Worm (Caenorhabditis elegans) whole organism, L2 larva: ENCODE results near the gene F38B7.17.

Experiments used
- R02D3.7 ChIP-seq: fragments of 150-350 bp; optimal IDR thresholded peaks from 2 replicates; lab custom pipeline; 2014; ENCODE audit warnings: missing biosample characterization, missing genetic modification characterization
- ama-1 ChIP-seq: fragments of 150-350 bp; optimal IDR thresholded peaks from 2 replicates; lab custom pipeline; 2018; ENCODE audit warnings: inconsistent platforms
- ceh-82 ChIP-seq: fragments of 150-350 bp; optimal IDR thresholded peaks from 2 replicates; lab custom pipeline; 2014; ENCODE audit warnings: missing biosample characterization, missing genetic modification characterization
- egl-27 ChIP-seq: sonication (generic microtip); optimal IDR thresholded peaks from 3 replicates; lab custom pipeline; 2017; ENCODE audit warnings: missing biosample characterization, missing genetic modification reagents, missing genetic modification characterization
- lin-11 ChIP-seq: fragments of 150-350 bp; sonication (generic microtip); optimal IDR thresholded peaks from 2 replicates; lab custom pipeline; 2014; ENCODE audit warnings: missing biosample characterization, missing genetic modification characterization, inconsistent platforms, mixed read lengths
- lin-13 ChIP-seq: fragments of 150-350 bp; optimal IDR thresholded peaks from 2 replicates; lab custom pipeline; 2014; ENCODE audit warnings: missing biosample characterization, missing genetic modification reagents, missing genetic modification characterization
- lsy-2 ChIP-seq, 2 experiments: fragments of 150-350 bp in 1 of 2; sonication (generic microtip) in 1 of 2; optimal IDR thresholded peaks; 2 replicates each; lab custom pipeline; 2014 to 2017; ENCODE audit warnings: missing biosample characterization in 2 of 2, missing genetic modification characterization in 2 of 2
- nhr-237 ChIP-seq: fragments of 150-350 bp; optimal IDR thresholded peaks from 2 replicates; lab custom pipeline; 2014; ENCODE audit warnings: missing biosample characterization, missing genetic modification characterization
- nhr-77 ChIP-seq: fragments of 150-350 bp; optimal IDR thresholded peaks from 2 replicates; lab custom pipeline; 2014; ENCODE audit warnings: missing biosample characterization, missing genetic modification characterization
- unc-39 ChIP-seq: fragments of 150-350 bp; optimal IDR thresholded peaks from 2 replicates; lab custom pipeline; 2014; ENCODE audit warnings: missing biosample characterization, missing genetic modification characterization
- ztf-11 ChIP-seq: sonication (generic microtip); optimal IDR thresholded peaks from 2 replicates; lab custom pipeline; 2017; ENCODE audit warnings: missing biosample characterization, missing genetic modification characterization

ce11 chrV:11585122-11585521, 36.4 kb upstream of the F38B7.17 start:
- TF ChIP-seq R02D3.7 (tag; lab: Kevin White, UChicago) (no peak), lsy-2 (tag; optimal IDR thresholded peaks at IDR 0.05; lab: Kevin White, UChicago) (no peak), unc-39 (no peak), nhr-77 (no peak), ama-1 (lab: Kevin White, UChicago) (no peak), ztf-11 (no peak), lin-11 (tag; lab: Kevin White, UChicago) (no peak), lin-13 (GFP tag; lab: Kevin White, UChicago) (no peak), nhr-237 (tag; lab: Kevin White, UChicago) (no peak), ceh-82 (tag; lab: Kevin White, UChicago) (no peak), egl-27 (tag; lab: Kevin White, UChicago) (no peak)
